Worm (Caenorhabditis elegans): ENCODE data around the gene ctns-1.
A peak's percentile ranks its signal among the peaks of the same experiment; 100 is the strongest.

ctns-1 gene

ce11 chrII:8136818-8137217 lies at the start of gene ctns-1:
ctns-1 (minus strand) TSS chrII:8136918.
- TF ChIP-seq sem-2 (GFP tag; optimal IDR thresholded peaks at IDR 0.05), result no peak
- no peak for TF ChIP-seq unc-62 (GFP tag; optimal IDR thresholded peaks at IDR 0.05)
- TF ChIP-seq lsy-2 (tag; optimal IDR thresholded peaks at IDR 0.05), result no peak
- TF ChIP-seq ces-1 (GFP tag; optimal IDR thresholded peaks at IDR 0.05), result no peak
- no peak for TF ChIP-seq bed-3 (GFP tag; optimal IDR thresholded peaks at IDR 0.05)
- no peak for TF ChIP-seq zip-8 (tag; optimal IDR thresholded peaks at IDR 0.05)
- TF ChIP-seq drap-1 (GFP tag; optimal IDR thresholded peaks at IDR 0.05), result no peak
- no peak for TF ChIP-seq blmp-1 (tag; optimal IDR thresholded peaks at IDR 0.05)
- no peak for TF ChIP-seq tbx-8 (GFP tag; optimal IDR thresholded peaks at IDR 0.05)
- no peak for TF ChIP-seq mls-2 (tag; optimal IDR thresholded peaks at IDR 0.05)

- TF ChIP-seq unc-39 (tag; optimal IDR thresholded peaks at IDR 0.05) (no peak), lsy-2 (tag; optimal IDR thresholded peaks at IDR 0.05) (peak; percentile 100), hlh-1 (tag; optimal IDR thresholded peaks at IDR 0.05) (peak; percentile 87), ceh-43 (GFP tag; optimal IDR thresholded peaks at IDR 0.05) (peak; percentile 8), ham-2 (GFP tag; optimal IDR thresholded peaks at IDR 0.05) (peak; percentile 40), tbx-8 (GFP tag; optimal IDR thresholded peaks at IDR 0.05) (no peak), lin-32 (GFP tag; optimal IDR thresholded peaks at IDR 0.05) (peak; percentile 59), ztf-11 (tag; optimal IDR thresholded peaks at IDR 0.05) (no peak), cnd-1 (tag; optimal IDR thresholded peaks at IDR 0.05) (peak; percentile 96), nhr-2 (tag; optimal IDR thresholded peaks at IDR 0.05) (peak; percentile 60), nhr-237 (tag; optimal IDR thresholded peaks at IDR 0.05) (peak; percentile 96), M03D4.4 (tag; optimal IDR thresholded peaks at IDR 0.05) (peak; percentile 61), elt-3 (tag; optimal IDR thresholded peaks at IDR 0.05) (no peak), nhr-12 (tag; optimal IDR thresholded peaks at IDR 0.05) (no peak), drap-1 (GFP tag; optimal IDR thresholded peaks at IDR 0.05) (peak; percentile 40), ceh-39 (tag; optimal IDR thresholded peaks at IDR 0.05) (peak; percentile 91), mls-2 (tag; optimal IDR thresholded peaks at IDR 0.05) (no peak), sem-2 (GFP tag; optimal IDR thresholded peaks at IDR 0.05) (no peak), unc-62 (GFP tag; optimal IDR thresholded peaks at IDR 0.05) (peak; percentile 86), blmp-1 (tag; optimal IDR thresholded peaks at IDR 0.05) (peak; percentile 40), ces-1 (GFP tag; optimal IDR thresholded peaks at IDR 0.05) (peak; percentile 87), mab-5 (tag; optimal IDR thresholded peaks at IDR 0.05) (peak; percentile 70), snpc-4 (tag; optimal IDR thresholded peaks at IDR 0.05) (no peak), pha-4 (tag; optimal IDR thresholded peaks at IDR 0.05) (peak; percentile 96), mep-1 (tag; optimal IDR thresholded peaks at IDR 0.05) (peak; percentile 98), sptf-1 (tag; optimal IDR thresholded peaks at IDR 0.05) (peak; percentile 67), lin-13 (tag; optimal IDR thresholded peaks at IDR 0.05) (peak; percentile 91)
These were observed 48.3 kb upstream of the ctns-1 start, which contains the start of the genes mig-5 and cct-1 for ce11 chrII:8185016-8185493. mig-5 (minus strand) TSS chrII:8185023. cct-1 (plus strand) TSS chrII:8185443.

DNA sequence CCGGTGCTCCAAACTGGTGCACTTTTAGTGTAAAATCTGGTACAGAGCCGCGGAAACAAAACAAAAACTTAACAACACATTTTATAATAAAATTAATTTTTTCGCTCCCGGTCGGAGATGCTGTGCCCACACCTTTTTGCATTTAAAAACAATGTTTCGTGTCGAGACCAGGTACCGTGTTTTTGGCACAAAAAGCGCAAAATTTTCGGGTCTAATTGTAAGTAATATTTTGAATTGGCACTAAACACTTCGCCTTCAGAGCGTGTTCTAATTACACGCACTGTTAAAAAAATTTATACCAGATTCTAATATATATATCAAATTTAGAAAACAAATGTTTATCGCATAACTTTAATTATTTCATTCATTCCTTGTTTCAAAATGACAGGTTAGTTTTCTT lies 44.7 kb upstream of the ctns-1 start, which contains the start of gene dylt-3:
TSS of gene dylt-3 (plus strand) at position 301 of the 400 bp plus-strand sequence.
- no peak for TF ChIP-seq M03D4.4 (tag; optimal IDR thresholded peaks at IDR 0.05)
- no peak for TF ChIP-seq nhr-2 (tag; optimal IDR thresholded peaks at IDR 0.05)
- TF ChIP-seq lin-13 (tag; optimal IDR thresholded peaks at IDR 0.05), result no peak
- TF ChIP-seq nhr-76 (tag; optimal IDR thresholded peaks at IDR 0.05), result no peak
- TF ChIP-seq snpc-4 (tag; optimal IDR thresholded peaks at IDR 0.05), result no peak
- no peak for TF ChIP-seq unc-62 (GFP tag; optimal IDR thresholded peaks at IDR 0.05)
- TF ChIP-seq ham-2 (GFP tag; optimal IDR thresholded peaks at IDR 0.05), result no peak
- no peak for TF ChIP-seq nhr-237 (tag; optimal IDR thresholded peaks at IDR 0.05)
- TF ChIP-seq nhr-28 (tag; optimal IDR thresholded peaks at IDR 0.05), result no peak
- no peak for TF ChIP-seq bed-3 (GFP tag; optimal IDR thresholded peaks at IDR 0.05)
- TF ChIP-seq elt-1 (tag; optimal IDR thresholded peaks at IDR 0.05; ENCODE audit: borderline replicate concordance, insufficient read depth), result no peak

DNA sequence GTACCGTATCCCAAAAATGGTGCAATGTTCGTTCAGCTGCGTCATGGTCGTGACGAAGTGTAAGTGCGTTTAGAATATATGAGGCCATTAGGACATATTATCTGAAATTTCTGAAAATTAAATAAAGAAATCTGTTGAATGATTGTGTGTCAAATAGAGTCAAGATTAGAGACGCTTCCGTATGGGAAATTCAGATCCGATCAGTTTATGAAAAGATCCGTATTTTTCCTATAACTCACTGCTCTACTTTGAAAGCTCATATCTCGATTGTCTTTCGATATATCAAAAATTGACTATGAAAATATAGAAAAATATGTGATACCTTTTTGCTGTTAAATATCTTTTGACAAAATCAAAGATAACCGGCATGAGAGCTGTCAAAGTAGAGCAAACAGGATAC lies 43.6 kb upstream of the ctns-1 start, which contains the start of gene T05C12.4:
TSS of gene T05C12.4 (minus strand) at position 101 of the 400 bp plus-strand sequence.
- TF ChIP-seq flh-1 (GFP tag; optimal IDR thresholded peaks at IDR 0.05), result no peak
- no peak for TF ChIP-seq mab-5 (tag; optimal IDR thresholded peaks at IDR 0.05)
- no peak for TF ChIP-seq elt-1 (tag; optimal IDR thresholded peaks at IDR 0.05; ENCODE audit: borderline replicate concordance, insufficient read depth)
- no peak for TF ChIP-seq nhr-12 (tag; optimal IDR thresholded peaks at IDR 0.05)
- no peak for TF ChIP-seq ces-1 (GFP tag; optimal IDR thresholded peaks at IDR 0.05)
- TF ChIP-seq mls-2 (tag; optimal IDR thresholded peaks at IDR 0.05), result no peak
- TF ChIP-seq nhr-28 (tag; optimal IDR thresholded peaks at IDR 0.05), result no peak
- no peak for TF ChIP-seq unc-62 (GFP tag; optimal IDR thresholded peaks at IDR 0.05)
- TF ChIP-seq ceh-83 (GFP tag; optimal IDR thresholded peaks at IDR 0.05), result no peak
- TF ChIP-seq pha-4 (tag; optimal IDR thresholded peaks at IDR 0.05), result no peak
- TF ChIP-seq lin-13 (tag; optimal IDR thresholded peaks at IDR 0.05), result no peak
- TF ChIP-seq ztf-11 (tag; optimal IDR thresholded peaks at IDR 0.05), result no peak
